Worm (Caenorhabditis elegans): ENCODE measurements around the gene ife-2.

DNA sequence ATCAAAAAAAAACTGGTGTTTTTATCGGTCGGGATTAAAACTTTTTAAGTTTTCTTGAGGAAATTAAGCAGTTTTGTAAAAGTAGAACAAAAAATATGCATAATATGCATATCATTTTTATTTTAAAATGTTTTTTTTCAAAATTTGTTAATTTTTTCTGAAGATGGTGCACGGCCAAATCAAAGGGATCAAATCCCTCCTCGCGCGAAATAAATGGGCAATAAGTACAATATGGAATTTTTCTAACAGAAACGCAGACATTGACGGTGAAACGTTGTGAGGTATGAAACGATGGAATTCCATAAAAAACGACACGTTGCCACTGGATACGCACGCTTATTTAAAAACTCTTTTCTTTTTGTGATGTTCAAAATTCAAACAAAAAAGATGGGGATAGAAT is 20.4 kb upstream of the ife-2 start:
- TF ChIP-seq mdl-1 (tag; optimal IDR thresholded peaks at IDR 0.05), result no peak
- no peak for TF ChIP-seq mbf-1 (tag; optimal IDR thresholded peaks at IDR 0.05)
- no peak for TF ChIP-seq F13H6.1 (tag; optimal IDR thresholded peaks at IDR 0.05)
- TF ChIP-seq nhr-12 (tag; optimal IDR thresholded peaks at IDR 0.05), result no peak
- no peak for TF ChIP-seq ztf-11 (tag; optimal IDR thresholded peaks at IDR 0.05)
- no peak for TF ChIP-seq mab-5 (tag; optimal IDR thresholded peaks at IDR 0.05)
- no peak for TF ChIP-seq lin-13 (GFP tag; optimal IDR thresholded peaks at IDR 0.05)
- no peak for TF ChIP-seq ztf-4 (tag; optimal IDR thresholded peaks at IDR 0.05)
- no peak for TF ChIP-seq alr-1 (tag; optimal IDR thresholded peaks at IDR 0.05)
- no peak for TF ChIP-seq ZK546.5 (tag; optimal IDR thresholded peaks at IDR 0.05)

Measured in whole organism, L2 larva.